Worm (Caenorhabditis elegans) whole organism, L4 larva: ENCODE data around the gene clh-4.
A peak's percentile ranks its signal among the peaks of the same experiment; 100 is the strongest.

Source experiments
- F10B5.3 ChIP-seq: sonication (generic microtip); optimal IDR thresholded peaks from 2 replicates; lab custom pipeline; 2016; ENCODE audit warnings: mild to moderate bottlenecking, missing genetic modification characterization, missing compliant biosample characterization
- Y105C5A.15 ChIP-seq: fragments of 200-800 bp; sonication (Bioruptor generic); IDR thresholded peaks from 2 replicates; pipeline ENCODE4 v1.3.6; 2022; ENCODE audit warnings: missing genetic modification characterization, missing compliant biosample characterization
- Y75B8A.6 ChIP-seq: fragments of 200-800 bp; sonication (Bioruptor generic); IDR thresholded peaks from 2 replicates; pipeline ENCODE4 v1.3.6; 2022; ENCODE audit warnings: missing genetic modification reagents, missing genetic modification characterization, missing compliant biosample characterization
- ZK337.2 ChIP-seq: fragments of 200-800 bp; sonication (Bioruptor generic); IDR thresholded peaks from 2 replicates; pipeline ENCODE4 v1.3.6; 2022; ENCODE audit warnings: missing genetic modification reagents, missing genetic modification characterization, missing compliant biosample characterization
- aha-1 ChIP-seq: fragments of 150-350 bp; peaks from one replicate; lab custom pipeline; 2014; ENCODE audit warnings: missing biosample characterization, missing genetic modification characterization
- ama-1 ChIP-seq: fragments of 150-350 bp; optimal IDR thresholded peaks from 2 replicates; lab custom pipeline; 2014; ENCODE audit warnings: inconsistent platforms, mixed read lengths
- arid-1 ChIP-seq: fragments of 200-800 bp; sonication (Bioruptor generic); conservative IDR thresholded peaks from 2 replicates; pipeline ENCODE4 v1.3.6; 2022; ENCODE audit warnings: missing genetic modification reagents, missing genetic modification characterization, missing compliant biosample characterization
- ceh-20 ChIP-seq: fragments of 200-800 bp; sonication (Bioruptor generic); IDR thresholded peaks from 2 replicates; pipeline ENCODE4 v1.3.6; 2022; ENCODE audit warnings: missing genetic modification reagents, missing genetic modification characterization, missing compliant biosample characterization
- ceh-28 ChIP-seq: fragments of 150-350 bp; optimal IDR thresholded peaks from 2 replicates; lab custom pipeline; 2014; ENCODE audit warnings: missing biosample characterization, missing genetic modification reagents, missing genetic modification characterization
- ces-1 ChIP-seq: fragments of 150-350 bp; sonication (generic microtip); optimal IDR thresholded peaks from 4 replicates; lab custom pipeline; 2014; ENCODE audit warnings: missing biosample characterization, missing genetic modification reagents, missing genetic modification characterization
- ctbp-1 ChIP-seq: fragments of 200-800 bp; sonication (Bioruptor generic); IDR thresholded peaks from 2 replicates; pipeline ENCODE4 v1.3.6; 2022; ENCODE audit warnings: missing genetic modification reagents, missing genetic modification characterization, missing compliant biosample characterization
- daf-16 ChIP-seq, 3 experiments: sonication (generic microtip); optimal IDR thresholded peaks; 2 replicates each; lab custom pipeline; 2016 to 2017; ENCODE audit warnings: missing genetic modification characterization in 3 of 3, missing genetic modification reagents in 3 of 3, mild to moderate bottlenecking in 2 of 3, missing compliant biosample characterization in 2 of 3, missing biosample characterization in 1 of 3, moderate library complexity in 1 of 3
- daf-19 ChIP-seq: fragments of 200-800 bp; sonication (Bioruptor generic); conservative IDR thresholded peaks from 2 replicates; pipeline ENCODE4 v1.3.6; 2022; ENCODE audit warnings: missing genetic modification characterization, missing compliant biosample characterization
- duxl-1 ChIP-seq: sonication (generic microtip); optimal IDR thresholded peaks from 2 replicates; lab custom pipeline; 2016; ENCODE audit warnings: mild to moderate bottlenecking, missing genetic modification characterization, moderate library complexity, missing compliant biosample characterization; ENCODE audit not compliant: poor library complexity
- dve-1 ChIP-seq: sonication (generic microtip); optimal IDR thresholded peaks from 2 replicates; lab custom pipeline; 2017; ENCODE audit warnings: antibody characterized with exemption, mild to moderate bottlenecking, missing genetic modification characterization, missing compliant biosample characterization; ENCODE audit not compliant: insufficient read depth
- egl-43 ChIP-seq: fragments of 200-800 bp; sonication (Bioruptor generic); IDR thresholded peaks from 2 replicates; pipeline ENCODE4 v1.3.6; 2022; ENCODE audit warnings: missing genetic modification reagents, missing genetic modification characterization, missing compliant biosample characterization
- hif-1 ChIP-seq, 2 experiments: sonication (generic microtip); optimal IDR thresholded peaks; 2 replicates each; lab custom pipeline; 2016 to 2017; ENCODE audit warnings: missing compliant biosample characterization in 2 of 2, missing genetic modification characterization in 2 of 2, missing genetic modification reagents in 2 of 2, missing genotype in 2 of 2, mild to moderate bottlenecking in 1 of 2
- hlh-11 ChIP-seq: fragments of 200-800 bp; sonication (Bioruptor generic); optimal IDR thresholded peaks from 2 replicates; lab custom pipeline; 2018; ENCODE audit warnings: mild to moderate bottlenecking, missing genetic modification characterization, missing compliant biosample characterization
- hlh-30 ChIP-seq: sonication (generic microtip); optimal IDR thresholded peaks from 2 replicates; lab custom pipeline; 2017; ENCODE audit warnings: antibody characterized with exemption, mild to moderate bottlenecking, missing genetic modification characterization, missing compliant biosample characterization; ENCODE audit not compliant: insufficient read depth
- lin-15B ChIP-seq: fragments of 150-350 bp; sonication (generic microtip); optimal IDR thresholded peaks from 3 replicates; lab custom pipeline; 2014; ENCODE audit warnings: missing biosample characterization, missing genetic modification characterization
- lin-38 ChIP-seq: fragments of 200-800 bp; sonication (Bioruptor generic); IDR thresholded peaks from 2 replicates; pipeline ENCODE4 v1.3.6; 2022; ENCODE audit warnings: missing genetic modification reagents, missing genetic modification characterization, missing compliant biosample characterization
- lsy-2 ChIP-seq, 2 experiments: fragments of 150-350 bp in 1 of 2; sonication (generic microtip) in 1 of 2; optimal IDR thresholded peaks; 2 replicates each; lab custom pipeline; 2014 to 2017; ENCODE audit warnings: missing biosample characterization in 2 of 2, missing genetic modification characterization in 2 of 2
- madf-9 ChIP-seq: fragments of 200-800 bp; sonication (Bioruptor generic); conservative IDR thresholded peaks from 2 replicates; pipeline ENCODE4 v1.3.6; 2022; ENCODE audit warnings: missing genetic modification reagents, missing genetic modification characterization, missing compliant biosample characterization
- mdl-1 ChIP-seq, 2 experiments: fragments of 150-350 bp in 1 of 2; sonication (generic microtip) in 1 of 2; optimal IDR thresholded peaks; 2 replicates each; lab custom pipeline; 2014 to 2017; ENCODE audit warnings: missing biosample characterization in 2 of 2, missing genetic modification characterization in 2 of 2
- mdt-29 ChIP-seq: fragments of 200-800 bp; sonication (Bioruptor generic); IDR thresholded peaks from 2 replicates; pipeline ENCODE4 v1.3.6; 2022; ENCODE audit warnings: missing genetic modification reagents, missing genetic modification characterization, missing compliant biosample characterization
- mep-1 ChIP-seq: fragments of 150-350 bp; sonication (generic microtip); optimal IDR thresholded peaks from 3 replicates; lab custom pipeline; 2014; ENCODE audit warnings: missing biosample characterization, missing genetic modification characterization
- mes-2 ChIP-seq: sonication (generic microtip); optimal IDR thresholded peaks from 2 replicates; lab custom pipeline; 2016; ENCODE audit warnings: missing genotype, mild to moderate bottlenecking, missing genetic modification characterization, missing compliant biosample characterization; ENCODE audit not compliant: poor library complexity, severe bottlenecking
- mxl-3 ChIP-seq: fragments of 200-800 bp; sonication (Bioruptor generic); optimal IDR thresholded peaks from 2 replicates; lab custom pipeline; 2018; ENCODE audit warnings: mild to moderate bottlenecking, missing genetic modification characterization, missing compliant biosample characterization
- nhr-10 ChIP-seq: fragments of 150-350 bp; optimal IDR thresholded peaks from 2 replicates; lab custom pipeline; 2014; ENCODE audit warnings: missing biosample characterization, missing genetic modification characterization
- nhr-102 ChIP-seq: sonication (generic microtip); optimal IDR thresholded peaks from 2 replicates; lab custom pipeline; 2016; ENCODE audit warnings: mild to moderate bottlenecking, missing genetic modification characterization, moderate library complexity, missing compliant biosample characterization
- nhr-11 ChIP-seq: fragments of 150-350 bp; optimal IDR thresholded peaks from 2 replicates; lab custom pipeline; 2014; ENCODE audit warnings: missing biosample characterization, missing genetic modification characterization
- nhr-111 ChIP-seq: fragments of 200-800 bp; sonication (Bioruptor generic); optimal IDR thresholded peaks from 2 replicates; lab custom pipeline; 2018; ENCODE audit warnings: mild to moderate bottlenecking, missing genetic modification characterization, missing compliant biosample characterization
- nhr-48 ChIP-seq: sonication (generic microtip); optimal IDR thresholded peaks from 2 replicates; lab custom pipeline; 2016; ENCODE audit warnings: mild to moderate bottlenecking, missing genetic modification characterization, missing compliant biosample characterization
- nhr-6 ChIP-seq: fragments of 150-350 bp; optimal IDR thresholded peaks from 2 replicates; lab custom pipeline; 2014; ENCODE audit warnings: missing biosample characterization, missing genetic modification characterization
- nhr-77 ChIP-seq: fragments of 150-350 bp; optimal IDR thresholded peaks from 2 replicates; lab custom pipeline; 2014; ENCODE audit warnings: missing biosample characterization, missing genetic modification characterization
- set-16 ChIP-seq: fragments of 200-800 bp; sonication (Bioruptor generic); IDR thresholded peaks from 2 replicates; pipeline ENCODE4 v1.3.6; 2022; ENCODE audit warnings: missing genetic modification reagents, missing genetic modification characterization, missing compliant biosample characterization
- spr-1 ChIP-seq: sonication (generic microtip); optimal IDR thresholded peaks from 2 replicates; lab custom pipeline; 2016; ENCODE audit warnings: mild to moderate bottlenecking, missing genetic modification characterization, missing compliant biosample characterization
- spr-3 ChIP-seq: fragments of 200-800 bp; sonication (Bioruptor generic); optimal IDR thresholded peaks from 2 replicates; lab custom pipeline; 2018; ENCODE audit warnings: mild to moderate bottlenecking, missing genetic modification characterization, missing compliant biosample characterization
- tag-97 ChIP-seq: fragments of 200-800 bp; sonication (Bioruptor generic); IDR thresholded peaks from 2 replicates; pipeline ENCODE4 v1.3.6; 2022; ENCODE audit warnings: missing genetic modification characterization, missing compliant biosample characterization
- tra-1 ChIP-seq: fragments of 200-800 bp; sonication (Bioruptor generic); IDR thresholded peaks from 2 replicates; pipeline ENCODE4 v1.3.6; 2022; ENCODE audit warnings: missing genetic modification reagents, missing genetic modification characterization, missing compliant biosample characterization
- unc-62 ChIP-seq, 3 experiments: fragments of 150-350 bp in 1 of 3; sonication (generic microtip); optimal IDR thresholded peaks in 2 of 3; peaks in 1 of 3; 1 replicate in 1 of 3; 2 replicates in 2 of 3; lab custom pipeline; 2014 to 2017; ENCODE audit warnings: missing biosample characterization in 3 of 3, missing genetic modification characterization in 3 of 3, missing genetic modification reagents in 3 of 3, missing genotype in 1 of 3
- ztf-11 ChIP-seq: fragments of 150-350 bp; optimal IDR thresholded peaks from 2 replicates; lab custom pipeline; 2014; ENCODE audit warnings: missing biosample characterization, missing genetic modification characterization

Gene clh-4

ce11 chrX:4144136-4144781 lies 43.9 kb upstream of the clh-4 start (continued):
- TF ChIP-seq arid-1 (0 out of 2 replicates have a peak, but pooled peaks have one; percentile 16), nhr-102 (tag; lab: Kevin White, UChicago) (no peak), nhr-10 (tag; lab: Kevin White, UChicago) (no peak), daf-19 (GFP tag; lab: Robert Waterston, UW) (no peak)

ce11 chrX:4143260-4144018 lies 43.1 kb upstream of the clh-4 start:
- TF ChIP-seq lin-15B (tag; lab: Kevin White, UChicago) (no peak), duxl-1 (tag; lab: Kevin White, UChicago) (no peak), mdl-1 (tag; optimal IDR thresholded peaks at IDR 0.05; lab: Kevin White, UChicago) (peak; percentile 67 to 82), ZK337.2 (no peak), unc-62 (GFP tag; optimal IDR thresholded peaks at IDR 0.05 in 1 of 2; lab: Kevin White, UChicago) (peak in 1 of 2 experiments; percentile 62), unc-62 (tag; optimal IDR thresholded peaks at IDR 0.05; lab: Kevin White, UChicago) (no peak), ctbp-1 (no peak), nhr-11 (tag; lab: Kevin White, UChicago) (peak; percentile 8), aha-1 (peak; percentile 98), madf-9 (GFP tag; lab: Robert Waterston, UW) (no peak), hlh-11 (tag; lab: Kevin White, UChicago) (peak; percentile 56), nhr-10 (tag; lab: Kevin White, UChicago) (no peak), mxl-3 (peak; percentile 80), hlh-30 (tag; lab: Kevin White, UChicago) (peak; percentile 78), tra-1 (GFP tag; lab: Robert Waterston, UW) (peak; percentile 46; the same call in 1 of the 2 replicates), spr-3 (GFP tag; lab: Kevin White, UChicago) (no peak), F10B5.3 (tag; lab: Kevin White, UChicago) (no peak), nhr-77 (tag; lab: Kevin White, UChicago) (no peak), daf-16 (GFP tag; optimal IDR thresholded peaks at IDR 0.05; lab: Kevin White, UChicago) (no peak), daf-16 (tag; optimal IDR thresholded peaks at IDR 0.05; lab: Kevin White, UChicago) (peak; percentile 83), spr-1 (tag; lab: Kevin White, UChicago) (peak; percentile 7), ceh-28 (tag; lab: Kevin White, UChicago) (no peak), set-16 (no peak), tag-97 (GFP tag; lab: Robert Waterston, UW) (no peak), lin-38 (GFP tag; lab: Robert Waterston, UW) (no peak), ces-1 (no peak), nhr-48 (tag; lab: Kevin White, UChicago) (peak; percentile 40), lsy-2 (tag; optimal IDR thresholded peaks at IDR 0.05; lab: Kevin White, UChicago) (peak; percentile 21 to 35), hif-1 (tag; optimal IDR thresholded peaks at IDR 0.05; lab: Kevin White, UChicago) (peak in 1 of 2 experiments; percentile 83), ama-1 (peak; percentile 34)

- TF ChIP-seq hif-1 (tag; optimal IDR thresholded peaks at IDR 0.05; lab: Kevin White, UChicago) (peak in 1 of 2 experiments; percentile 99), ctbp-1 (peak; percentile 73; the same call in 1 of the 2 replicates), nhr-77 (tag; lab: Kevin White, UChicago) (no peak), ZK337.2 (no peak), nhr-6 (no peak), hlh-30 (tag; lab: Kevin White, UChicago) (peak; percentile 20), Y105C5A.15 (GFP tag; lab: Robert Waterston, UW) (no peak), daf-19 (GFP tag; lab: Robert Waterston, UW) (0 out of 2 replicates have a peak, but pooled peaks have one; percentile 8), ztf-11 (tag; lab: Kevin White, UChicago) (no peak), dve-1 (tag; lab: Kevin White, UChicago) (peak; percentile 50), Y75B8A.6 (GFP tag; lab: Robert Waterston, UW) (no peak), ceh-20 (GFP tag; lab: Robert Waterston, UW) (peak; percentile 56; the same call in 1 of the 2 replicates), lsy-2 (tag; optimal IDR thresholded peaks at IDR 0.05; lab: Kevin White, UChicago) (peak in 1 of 2 experiments; percentile 79), mdt-29 (GFP tag; lab: Robert Waterston, UW) (peak; percentile 84), egl-43 (GFP tag; lab: Robert Waterston, UW) (0 out of 2 replicates have a peak, but pooled peaks have one; percentile 51), mes-2 (peak; percentile 40), nhr-111 (GFP tag; lab: Kevin White, UChicago) (no peak), mep-1 (peak; percentile 43)
These were observed 42.4 kb upstream of the clh-4 start for ce11 chrX:4142648-4143259.
